Worm (Caenorhabditis elegans): ENCODE data around the gene npl-4.1.

ce11 chrII:5594210-5594764 lies 36.9 kb upstream of the npl-4.1 start, which contains the start of gene ttc-4:
- TF ChIP-seq ceh-39 (tag; optimal IDR thresholded peaks at IDR 0.05) = no peak
- no peak for TF ChIP-seq cnd-1 (tag; optimal IDR thresholded peaks at IDR 0.05)
- no peak for TF ChIP-seq mab-5 (tag; optimal IDR thresholded peaks at IDR 0.05)
- no peak for TF ChIP-seq elt-1 (tag; optimal IDR thresholded peaks at IDR 0.05; ENCODE audit: borderline replicate concordance, insufficient read depth)
- no peak for TF ChIP-seq ztf-11 (tag; optimal IDR thresholded peaks at IDR 0.05)
- no peak for TF ChIP-seq unc-62 (GFP tag; optimal IDR thresholded peaks at IDR 0.05)
- no peak for TF ChIP-seq tbx-8 (GFP tag; optimal IDR thresholded peaks at IDR 0.05)
